Fruit fly (Drosophila melanogaster) ovary, adult (tissue): Measurements from ENCODE around the gene PGRP-LA.
A peak's percentile ranks its signal among the peaks of the same experiment; 100 is the strongest.

Experiments
- CG17801 ChIP-seq: fragments of 200-800 bp; optimal IDR thresholded peaks from 2 replicates; lab custom pipeline; 2019; ENCODE audit warnings: missing biosample characterization, mild to moderate bottlenecking, missing genetic modification characterization, moderate library complexity; ENCODE audit not compliant: partially characterized antibody

Gene PGRP-LA

DNA sequence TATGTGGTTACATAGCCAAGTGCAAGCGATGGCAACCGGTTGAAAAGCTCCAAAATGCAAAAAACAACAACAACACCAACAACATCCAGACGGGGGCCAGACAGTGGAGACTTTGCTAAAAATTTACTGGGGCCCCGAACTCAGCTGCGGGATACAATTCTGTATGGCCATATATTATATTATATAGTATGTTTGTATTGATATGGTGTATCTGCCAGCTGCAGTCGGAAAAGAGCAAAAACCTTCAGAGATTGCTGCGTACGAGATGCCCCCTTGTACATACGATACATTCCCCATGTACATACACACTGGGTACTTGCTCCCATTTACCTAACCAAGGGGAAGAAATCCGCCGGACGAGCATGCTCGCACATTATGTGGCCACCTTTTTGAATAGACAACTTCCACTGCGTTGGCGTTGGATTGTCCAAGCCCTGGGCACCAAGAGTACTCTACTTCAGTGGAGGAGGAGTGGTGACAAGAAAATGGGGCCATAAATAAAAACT, 46.3 kb downstream of the PGRP-LA start:
- no peak for TF ChIP-seq CG17801 (GFP tag; lab: Kevin White, UChicago)

DNA sequence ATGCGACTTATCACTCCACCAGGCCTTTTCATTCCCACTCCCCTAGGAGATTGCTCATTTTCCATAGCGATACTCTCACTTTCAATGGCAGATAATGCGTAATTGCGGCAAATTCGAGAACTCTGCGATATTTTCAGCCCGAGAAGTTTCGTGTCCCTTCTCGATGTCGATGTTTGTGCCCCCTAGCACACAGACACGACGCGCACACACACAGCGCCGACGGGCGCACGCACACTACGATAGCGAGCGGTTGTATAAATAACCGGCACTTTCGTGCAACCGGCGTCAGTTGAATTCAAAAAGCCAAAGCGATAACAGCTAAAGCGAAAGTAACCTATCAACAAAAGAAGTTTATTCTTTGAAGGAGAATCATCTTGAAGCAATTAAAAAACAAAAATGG, 47.5 kb downstream of the PGRP-LA start, which contains the start of gene Hsp23:
Hsp23 (plus strand) TSS at position 281 of the 400 bp plus-strand sequence.
- no peak for TF ChIP-seq CG17801 (GFP tag; lab: Kevin White, UChicago)

DNA sequence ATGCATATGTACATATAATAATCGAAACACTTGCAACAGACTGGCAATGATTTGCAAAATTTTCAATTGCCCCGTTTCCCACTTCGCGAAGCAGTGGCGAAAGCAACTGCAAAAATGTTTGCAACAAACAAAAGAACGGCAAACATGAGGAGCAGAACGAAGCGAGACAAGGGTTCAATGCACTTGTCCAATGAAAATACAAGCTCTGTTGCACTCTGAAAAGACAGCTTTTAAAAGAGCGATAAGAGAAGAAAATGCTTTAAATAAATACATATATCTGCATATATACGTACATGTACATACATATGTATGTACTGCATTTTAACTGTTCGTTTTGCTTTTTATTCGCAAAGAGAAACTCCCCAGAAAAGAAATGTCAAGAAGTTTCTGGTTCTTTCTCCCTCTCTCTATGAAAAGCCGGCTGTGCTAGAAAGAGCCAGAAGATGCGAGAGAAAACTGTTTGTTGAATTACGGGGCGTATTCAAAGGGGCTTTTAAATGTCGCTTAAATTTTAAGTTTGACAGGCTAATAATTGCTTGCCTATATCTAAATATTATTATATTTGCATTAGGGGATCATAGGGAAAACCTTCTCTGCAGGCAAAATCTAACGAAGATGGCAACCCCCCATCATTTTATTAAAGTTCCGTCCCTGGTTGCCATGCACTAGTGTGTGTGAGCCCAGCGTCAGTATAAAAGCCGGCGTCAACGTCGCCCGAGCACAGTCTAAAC, 49.4 kb downstream of the PGRP-LA start, which contains the start of gene Hsp27:
Hsp27 (plus strand) TSS at position 719 of the 731 bp plus-strand sequence.
- peak; percentile 99 for TF ChIP-seq CG17801 (GFP tag; lab: Kevin White, UChicago)

DNA sequence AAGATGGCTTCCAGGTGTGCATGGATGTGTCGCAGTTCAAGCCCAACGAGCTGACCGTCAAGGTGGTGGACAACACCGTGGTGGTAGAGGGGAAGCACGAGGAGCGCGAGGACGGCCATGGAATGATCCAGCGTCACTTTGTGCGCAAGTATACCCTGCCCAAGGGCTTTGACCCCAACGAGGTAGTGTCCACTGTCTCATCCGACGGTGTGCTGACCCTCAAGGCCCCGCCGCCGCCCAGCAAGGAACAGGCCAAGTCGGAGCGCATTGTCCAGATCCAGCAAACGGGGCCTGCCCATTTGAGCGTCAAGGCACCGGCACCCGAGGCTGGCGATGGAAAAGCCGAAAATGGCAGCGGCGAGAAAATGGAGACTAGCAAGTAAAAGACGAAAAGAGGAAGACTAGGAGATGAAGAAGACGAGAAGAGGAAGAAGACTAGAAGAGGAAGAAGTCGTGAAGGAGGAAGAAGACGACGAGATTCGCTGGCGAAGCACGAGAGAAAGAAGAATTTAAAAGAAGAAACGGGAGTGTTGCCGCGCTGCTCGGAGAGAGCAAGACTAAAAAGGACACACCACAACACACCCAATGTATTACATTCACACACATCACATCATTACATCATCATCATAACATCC, 50.4 kb downstream of the PGRP-LA start:
- TF ChIP-seq CG17801 (GFP tag; lab: Kevin White, UChicago) = no peak
